Worm (Caenorhabditis elegans) whole organism, L4 larva: ENCODE measurements around the gene fbxa-208.

Experiments used
- R02D3.7 ChIP-seq: fragments of 150-350 bp; sonication (generic microtip); optimal IDR thresholded peaks from 3 replicates; lab custom pipeline; 2014; ENCODE audit warnings: missing biosample characterization, missing genetic modification characterization
- T26A8.4 ChIP-seq: fragments of 200-800 bp; sonication (Bioruptor generic); IDR thresholded peaks from 2 replicates; pipeline ENCODE4 v1.3.6; 2022; ENCODE audit warnings: missing genetic modification characterization, missing compliant biosample characterization
- Y48G9A.11 ChIP-seq: fragments of 200-800 bp; sonication (Bioruptor generic); IDR thresholded peaks from 2 replicates; pipeline ENCODE4 v1.3.6; 2022; ENCODE audit warnings: missing genetic modification reagents, missing genetic modification characterization, missing compliant biosample characterization
- ZK337.2 ChIP-seq: fragments of 200-800 bp; sonication (Bioruptor generic); IDR thresholded peaks from 2 replicates; pipeline ENCODE4 v1.3.6; 2022; ENCODE audit warnings: missing genetic modification reagents, missing genetic modification characterization, missing compliant biosample characterization
- aly-2 ChIP-seq: sonication (generic microtip); optimal IDR thresholded peaks from 2 replicates; lab custom pipeline; 2018; ENCODE audit warnings: missing biosample characterization, missing genetic modification characterization
- ama-1 ChIP-seq: fragments of 150-350 bp; optimal IDR thresholded peaks from 2 replicates; lab custom pipeline; 2014; ENCODE audit warnings: inconsistent platforms, mixed read lengths
- attf-4 ChIP-seq: sonication (generic microtip); optimal IDR thresholded peaks from 3 replicates; lab custom pipeline; 2017; ENCODE audit warnings: missing biosample characterization, missing genetic modification characterization
- ceh-20 ChIP-seq: fragments of 200-800 bp; sonication (Bioruptor generic); IDR thresholded peaks from 2 replicates; pipeline ENCODE4 v1.3.6; 2022; ENCODE audit warnings: missing genetic modification reagents, missing genetic modification characterization, missing compliant biosample characterization
- ceh-28 ChIP-seq: fragments of 150-350 bp; optimal IDR thresholded peaks from 2 replicates; lab custom pipeline; 2014; ENCODE audit warnings: missing biosample characterization, missing genetic modification reagents, missing genetic modification characterization
- ceh-32 ChIP-seq: sonication (generic microtip); optimal IDR thresholded peaks from 2 replicates; lab custom pipeline; 2016; ENCODE audit warnings: mild to moderate bottlenecking, missing genetic modification characterization, missing compliant biosample characterization; ENCODE audit not compliant: poor library complexity
- daf-16 ChIP-seq, 3 experiments: sonication (generic microtip); optimal IDR thresholded peaks; 2 replicates each; lab custom pipeline; 2016 to 2017; ENCODE audit warnings: missing genetic modification characterization in 3 of 3, missing genetic modification reagents in 3 of 3, mild to moderate bottlenecking in 2 of 3, missing compliant biosample characterization in 2 of 3, missing biosample characterization in 1 of 3, moderate library complexity in 1 of 3
- daf-19 ChIP-seq: fragments of 200-800 bp; sonication (Bioruptor generic); conservative IDR thresholded peaks from 2 replicates; pipeline ENCODE4 v1.3.6; 2022; ENCODE audit warnings: missing genetic modification characterization, missing compliant biosample characterization
- daf-8 ChIP-seq: fragments of 200-800 bp; sonication (Bioruptor generic); IDR thresholded peaks from 2 replicates; pipeline ENCODE4 v1.3.6; 2022; ENCODE audit warnings: missing genetic modification characterization, missing compliant biosample characterization
- dmd-6 ChIP-seq: fragments of 200-800 bp; sonication (Bioruptor generic); IDR thresholded peaks from 2 replicates; pipeline ENCODE4 v1.3.6; 2022; ENCODE audit warnings: missing genetic modification reagents, missing genetic modification characterization, missing compliant biosample characterization
- dmd-9 ChIP-seq: fragments of 200-800 bp; sonication (Bioruptor generic); IDR thresholded peaks from 2 replicates; pipeline ENCODE4 v1.3.6; 2022; ENCODE audit warnings: missing genetic modification reagents, missing genetic modification characterization, missing compliant biosample characterization
- dpl-1 ChIP-seq: fragments of 150-350 bp; optimal IDR thresholded peaks from 2 replicates; lab custom pipeline; 2014; ENCODE audit warnings: missing biosample characterization, missing genetic modification reagents, missing genetic modification characterization
- dve-1 ChIP-seq: sonication (generic microtip); optimal IDR thresholded peaks from 2 replicates; lab custom pipeline; 2017; ENCODE audit warnings: antibody characterized with exemption, mild to moderate bottlenecking, missing genetic modification characterization, missing compliant biosample characterization; ENCODE audit not compliant: insufficient read depth
- hif-1 ChIP-seq, 2 experiments: sonication (generic microtip); optimal IDR thresholded peaks; 2 replicates each; lab custom pipeline; 2016 to 2017; ENCODE audit warnings: missing compliant biosample characterization in 2 of 2, missing genetic modification characterization in 2 of 2, missing genetic modification reagents in 2 of 2, missing genotype in 2 of 2, mild to moderate bottlenecking in 1 of 2
- hlh-11 ChIP-seq: fragments of 200-800 bp; sonication (Bioruptor generic); optimal IDR thresholded peaks from 2 replicates; lab custom pipeline; 2018; ENCODE audit warnings: mild to moderate bottlenecking, missing genetic modification characterization, missing compliant biosample characterization
- hmg-1.1 ChIP-seq: fragments of 200-800 bp; sonication (Bioruptor generic); IDR thresholded peaks from 2 replicates; pipeline ENCODE4 v1.3.6; 2022; ENCODE audit warnings: missing genetic modification reagents, missing genetic modification characterization, missing compliant biosample characterization
- lin-1 ChIP-seq: fragments of 200-800 bp; sonication (Bioruptor generic); IDR thresholded peaks from 2 replicates; pipeline ENCODE4 v1.3.6; 2022; ENCODE audit warnings: missing genetic modification reagents, missing genetic modification characterization, missing compliant biosample characterization
- lin-13 ChIP-seq: fragments of 150-350 bp; optimal IDR thresholded peaks from 2 replicates; lab custom pipeline; 2014; ENCODE audit warnings: missing biosample characterization, missing genetic modification reagents, missing genetic modification characterization
- lin-15B ChIP-seq: fragments of 150-350 bp; sonication (generic microtip); optimal IDR thresholded peaks from 3 replicates; lab custom pipeline; 2014; ENCODE audit warnings: missing biosample characterization, missing genetic modification characterization
- lin-29 ChIP-seq: fragments of 200-800 bp; sonication (Bioruptor generic); IDR thresholded peaks from 2 replicates; pipeline ENCODE4 v1.3.6; 2022; ENCODE audit warnings: missing genetic modification reagents, missing genetic modification characterization, missing compliant biosample characterization
- lin-38 ChIP-seq: fragments of 200-800 bp; sonication (Bioruptor generic); IDR thresholded peaks from 2 replicates; pipeline ENCODE4 v1.3.6; 2022; ENCODE audit warnings: missing genetic modification reagents, missing genetic modification characterization, missing compliant biosample characterization
- lin-39 ChIP-seq: fragments of 150-350 bp; optimal IDR thresholded peaks from 2 replicates; lab custom pipeline; 2014; ENCODE audit warnings: missing biosample characterization, missing genetic modification reagents, missing genetic modification characterization
- madf-9 ChIP-seq: fragments of 200-800 bp; sonication (Bioruptor generic); conservative IDR thresholded peaks from 2 replicates; pipeline ENCODE4 v1.3.6; 2022; ENCODE audit warnings: missing genetic modification reagents, missing genetic modification characterization, missing compliant biosample characterization
- mxl-3 ChIP-seq: fragments of 200-800 bp; sonication (Bioruptor generic); optimal IDR thresholded peaks from 2 replicates; lab custom pipeline; 2018; ENCODE audit warnings: mild to moderate bottlenecking, missing genetic modification characterization, missing compliant biosample characterization
- nhr-111 ChIP-seq: fragments of 200-800 bp; sonication (Bioruptor generic); optimal IDR thresholded peaks from 2 replicates; lab custom pipeline; 2018; ENCODE audit warnings: mild to moderate bottlenecking, missing genetic modification characterization, missing compliant biosample characterization
- nhr-237 ChIP-seq: sonication (generic microtip); optimal IDR thresholded peaks from 2 replicates; lab custom pipeline; 2017; ENCODE audit warnings: missing biosample characterization, missing genetic modification characterization
- nhr-28 ChIP-seq: fragments of 150-350 bp; optimal IDR thresholded peaks from 2 replicates; lab custom pipeline; 2014; ENCODE audit warnings: missing biosample characterization, missing genetic modification characterization
- nhr-41 ChIP-seq: fragments of 200-800 bp; sonication (Bioruptor generic); IDR thresholded peaks from 2 replicates; pipeline ENCODE4 v1.3.6; 2022; ENCODE audit warnings: missing genetic modification reagents, missing genetic modification characterization, missing compliant biosample characterization
- nhr-48 ChIP-seq: sonication (generic microtip); optimal IDR thresholded peaks from 2 replicates; lab custom pipeline; 2016; ENCODE audit warnings: mild to moderate bottlenecking, missing genetic modification characterization, missing compliant biosample characterization
- pha-4 ChIP-seq, 2 experiments: fragments of 150-350 bp in 1 of 2; fragments of 200-800 bp in 1 of 2; sonication (Bioruptor generic) in 1 of 2; IDR thresholded peaks in 1 of 2; optimal IDR thresholded peaks in 1 of 2; 2 replicates each; pipeline versions ENCODE4 v1.3.6 to Lab custom; 2014 to 2022; ENCODE audit warnings: missing genetic modification characterization in 2 of 2, missing genetic modification reagents in 2 of 2, missing biosample characterization in 1 of 2, missing compliant biosample characterization in 1 of 2
- pqm-1 ChIP-seq: sonication (generic microtip); optimal IDR thresholded peaks from 2 replicates; lab custom pipeline; 2017; ENCODE audit warnings: missing biosample characterization, missing genetic modification characterization
- saeg-2 ChIP-seq: fragments of 200-800 bp; sonication (Bioruptor generic); IDR thresholded peaks from 2 replicates; pipeline ENCODE4 v1.3.6; 2022; ENCODE audit warnings: missing genetic modification reagents, missing genetic modification characterization, missing compliant biosample characterization
- set-16 ChIP-seq: fragments of 200-800 bp; sonication (Bioruptor generic); IDR thresholded peaks from 2 replicates; pipeline ENCODE4 v1.3.6; 2022; ENCODE audit warnings: missing genetic modification reagents, missing genetic modification characterization, missing compliant biosample characterization
- snpc-4 ChIP-seq: fragments of 150-350 bp; optimal IDR thresholded peaks from 2 replicates; lab custom pipeline; 2014; ENCODE audit warnings: missing biosample characterization, missing genetic modification characterization
- tra-1 ChIP-seq: fragments of 200-800 bp; sonication (Bioruptor generic); IDR thresholded peaks from 2 replicates; pipeline ENCODE4 v1.3.6; 2022; ENCODE audit warnings: missing genetic modification reagents, missing genetic modification characterization, missing compliant biosample characterization
- unc-62 ChIP-seq, 3 experiments: fragments of 150-350 bp in 1 of 3; sonication (generic microtip); optimal IDR thresholded peaks in 2 of 3; peaks in 1 of 3; 1 replicate in 1 of 3; 2 replicates in 2 of 3; lab custom pipeline; 2014 to 2017; ENCODE audit warnings: missing biosample characterization in 3 of 3, missing genetic modification characterization in 3 of 3, missing genetic modification reagents in 3 of 3, missing genotype in 1 of 3
- zag-1 ChIP-seq: fragments of 150-350 bp; optimal IDR thresholded peaks from 2 replicates; lab custom pipeline; 2014; ENCODE audit warnings: missing biosample characterization, missing genetic modification characterization
- zfp-3 ChIP-seq: fragments of 200-800 bp; sonication (Bioruptor generic); conservative IDR thresholded peaks from 2 replicates; pipeline ENCODE4 v1.3.6; 2022; ENCODE audit warnings: missing genetic modification reagents, missing genetic modification characterization, missing compliant biosample characterization

fbxa-208 gene

ce11 chrIII:1210638-1211037 is 46.0 kb upstream of the fbxa-208 start:
- TF ChIP-seq lin-13 (no peak), daf-8 (GFP tag; lab: Robert Waterston, UW) (no peak), dmd-9 (GFP tag; lab: Robert Waterston, UW) (no peak), snpc-4 (no peak), dpl-1 (GFP tag; lab: Kevin White, UChicago) (no peak), unc-62 (GFP tag; optimal IDR thresholded peaks at IDR 0.05 in 1 of 2; lab: Kevin White, UChicago) (peak in 1 of 2 experiments; percentile 12), unc-62 (tag; optimal IDR thresholded peaks at IDR 0.05; lab: Kevin White, UChicago) (no peak), lin-39 (tag; lab: Kevin White, UChicago) (no peak), madf-9 (GFP tag; lab: Robert Waterston, UW) (no peak), ceh-28 (tag; lab: Kevin White, UChicago) (peak; percentile 31), tra-1 (GFP tag; lab: Robert Waterston, UW) (no peak), dve-1 (tag; lab: Kevin White, UChicago) (no peak)

DNA sequence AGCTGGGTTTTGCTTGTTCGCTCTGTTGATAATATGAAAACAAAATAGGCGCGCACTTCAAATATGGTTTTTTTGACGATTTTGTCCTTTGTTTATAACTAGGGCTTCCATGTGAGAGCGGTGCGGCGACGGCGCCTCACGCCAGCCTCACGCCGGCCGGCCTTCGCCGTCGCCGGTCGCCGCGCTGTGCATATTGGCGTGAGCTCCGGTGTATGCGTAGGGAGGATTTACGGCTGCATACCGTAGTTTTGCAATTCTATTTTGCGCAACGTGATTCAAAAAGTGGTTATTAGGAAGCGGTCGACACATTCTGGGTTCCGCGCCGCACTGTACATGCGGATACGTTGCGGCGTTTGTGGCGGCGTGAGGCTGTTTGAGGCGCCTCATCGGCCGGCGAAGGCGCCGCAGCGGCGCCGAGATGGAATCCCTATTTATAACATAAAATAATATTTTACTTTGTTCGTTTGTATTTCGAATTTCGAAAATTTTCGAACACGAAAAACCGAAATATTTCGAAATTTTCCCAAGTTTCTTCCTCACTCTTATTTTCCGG is 42.4 kb upstream of the fbxa-208 start:
- no peak for TF ChIP-seq lin-15B (tag; lab: Kevin White, UChicago)
- no peak for TF ChIP-seq unc-62 (GFP tag; optimal IDR thresholded peaks at IDR 0.05 in 1 of 2; lab: Kevin White, UChicago)
- no peak for TF ChIP-seq unc-62 (tag; optimal IDR thresholded peaks at IDR 0.05; lab: Kevin White, UChicago)
- TF ChIP-seq ceh-28 (tag; lab: Kevin White, UChicago) = no peak
- TF ChIP-seq saeg-2 (GFP tag; lab: Robert Waterston, UW) = 0 out of 2 replicates have a peak, but pooled peaks have one; percentile 10
- TF ChIP-seq set-16 (GFP tag; lab: Robert Waterston, UW) = peak; percentile 89
- no peak for TF ChIP-seq ceh-20 (GFP tag; lab: Robert Waterston, UW)
- TF ChIP-seq lin-38 (GFP tag; lab: Robert Waterston, UW) = peak; percentile 15; the same call in 1 of the 2 replicates
- TF ChIP-seq Y48G9A.11 (GFP tag; lab: Robert Waterston, UW) = peak; percentile 46; the same call in 1 of the 2 replicates
- no peak for TF ChIP-seq nhr-237 (tag; lab: Kevin White, UChicago)

DNA sequence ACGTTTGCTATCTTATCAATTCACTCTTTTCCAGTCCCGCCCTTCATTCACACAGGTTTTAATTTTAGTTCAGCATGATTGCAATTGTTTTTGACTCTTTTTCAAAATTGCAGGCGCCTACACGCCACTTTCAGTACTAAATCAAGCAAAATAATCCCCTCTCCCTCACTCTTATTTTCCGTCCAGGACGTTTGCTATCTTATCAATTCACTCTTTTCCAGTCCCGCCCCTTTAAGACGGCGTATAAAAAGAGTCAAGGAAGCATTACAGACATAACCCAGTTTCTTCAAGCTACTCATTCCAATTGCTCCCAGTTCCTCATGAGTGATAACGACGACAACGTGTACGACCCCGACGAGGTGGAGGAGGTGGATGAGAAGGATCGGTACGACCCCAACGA is 41.9 kb upstream of the fbxa-208 start, which contains the start of gene Y119D3B.21:
Gene Y119D3B.21, plus strand, starts transcription at position 321 of the 400 bp plus-strand sequence.
- TF ChIP-seq set-16 (GFP tag; lab: Robert Waterston, UW) = no peak
- TF ChIP-seq R02D3.7 (tag; lab: Kevin White, UChicago) = no peak
- peak; percentile 84 for TF ChIP-seq pqm-1 (tag; lab: Kevin White, UChicago)
- TF ChIP-seq lin-29 (GFP tag; lab: Robert Waterston, UW) = no peak
- TF ChIP-seq lin-39 (tag; lab: Kevin White, UChicago) = no peak
- 0 out of 2 replicates have a peak, but pooled peaks have one; percentile 40 for TF ChIP-seq pha-4 (GFP tag; IDR thresholded peaks at IDR 0.05; lab: Robert Waterston, UW)
- TF ChIP-seq pha-4 (tag; optimal IDR thresholded peaks at IDR 0.05; lab: Kevin White, UChicago) = no peak
- no peak; the same call in 1 of the 2 replicates for TF ChIP-seq nhr-41
- TF ChIP-seq hif-1 (tag; optimal IDR thresholded peaks at IDR 0.05; lab: Kevin White, UChicago) = no peak
- no peak for TF ChIP-seq nhr-111
- TF ChIP-seq ama-1 (lab: Kevin White, UChicago) = peak; percentile 75
- TF ChIP-seq dmd-6 (GFP tag; lab: Robert Waterston, UW) = peak; percentile 86
- no peak for TF ChIP-seq ZK337.2 (GFP tag; lab: Robert Waterston, UW)
- no peak for TF ChIP-seq lin-38 (GFP tag; lab: Robert Waterston, UW)
- TF ChIP-seq tra-1 (GFP tag; lab: Robert Waterston, UW) = 0 out of 2 replicates have a peak, but pooled peaks have one; percentile 37
- no peak for TF ChIP-seq ceh-28 (tag; lab: Kevin White, UChicago)
- TF ChIP-seq daf-16 (GFP tag; optimal IDR thresholded peaks at IDR 0.05; lab: Kevin White, UChicago) = no peak
- TF ChIP-seq daf-16 (tag; optimal IDR thresholded peaks at IDR 0.05; lab: Kevin White, UChicago) = peak; percentile 70
- no peak for TF ChIP-seq hmg-1.1
- TF ChIP-seq attf-4 = no peak
- TF ChIP-seq lin-1 (GFP tag; lab: Robert Waterston, UW) = peak; percentile 39; the same call in 1 of the 2 replicates
- TF ChIP-seq hlh-11 (tag; lab: Kevin White, UChicago) = peak; percentile 78
- TF ChIP-seq mxl-3 = peak; percentile 53
- no peak for TF ChIP-seq daf-19
- 0 out of 2 replicates have a peak, but pooled peaks have one; percentile 17 for TF ChIP-seq T26A8.4 (GFP tag; lab: Robert Waterston, UW)
- TF ChIP-seq nhr-48 (tag; lab: Kevin White, UChicago) = peak; percentile 0
- TF ChIP-seq zfp-3 (GFP tag; lab: Robert Waterston, UW) = no peak
- TF ChIP-seq aly-2 (tag; lab: Kevin White, UChicago) = no peak
- peak; percentile 53 for TF ChIP-seq dve-1 (tag; lab: Kevin White, UChicago)
- peak; percentile 36 for TF ChIP-seq lin-13
- TF ChIP-seq ceh-32 (tag; lab: Kevin White, UChicago) = no peak
- peak; percentile 66 for TF ChIP-seq nhr-28
- TF ChIP-seq zag-1 (tag; lab: Kevin White, UChicago) = no peak
- TF ChIP-seq saeg-2 (GFP tag; lab: Robert Waterston, UW) = peak; percentile 60; the same call in 1 of the 2 replicates
